Fruit fly (Drosophila melanogaster): ENCODE results near the gene CG9676.

CG9676 gene

DNA sequence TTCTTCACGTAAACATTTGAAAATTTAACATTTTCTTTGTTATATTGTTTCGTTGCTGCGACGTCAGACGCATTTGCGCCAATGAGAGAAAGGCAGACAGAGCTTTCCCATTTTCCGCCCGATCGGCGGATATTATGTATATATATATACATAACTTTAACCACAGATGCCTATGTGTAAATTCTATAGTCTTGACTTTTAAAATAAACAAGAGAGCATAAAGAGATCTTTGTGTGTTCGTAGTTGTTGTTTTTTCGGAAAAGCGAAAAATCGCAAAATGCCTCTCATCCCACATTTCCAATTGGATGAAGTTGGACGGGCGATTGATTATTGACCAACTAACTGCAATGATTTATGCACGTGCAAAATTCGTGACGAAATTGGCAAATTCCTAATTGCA, 23.3 kb downstream of the CG9676 start, which contains the start of gene CG13012:
Gene CG13012 (minus strand): TSS at position 101 of the 400 bp plus-strand sequence.
- TF ChIP-seq CG9948 (tag; optimal IDR thresholded peaks at IDR 0.05) (no peak), D1 (tag; optimal IDR thresholded peaks at IDR 0.05) (no peak), fd96Ca (GFP tag; IDR thresholded peaks at IDR 0.05) (no peak)

- TF ChIP-seq CG13204 (GFP tag; optimal IDR thresholded peaks at IDR 0.05) (no peak), CG8159 (tag; optimal IDR thresholded peaks at IDR 0.05) (no peak), CG14655 (GFP tag; optimal IDR thresholded peaks at IDR 0.05) (no peak), Pif1B (GFP tag; optimal IDR thresholded peaks at IDR 0.05) (no peak), CG4496 (GFP tag; IDR thresholded peaks at IDR 0.05) (no peak), fd96Ca (GFP tag; IDR thresholded peaks at IDR 0.05) (no peak), CG17806 (tag; optimal IDR thresholded peaks at IDR 0.05) (no peak), CG12605 (GFP tag; IDR thresholded peaks at IDR 0.05) (no peak), CG15710 (tag; optimal IDR thresholded peaks at IDR 0.05) (no peak), rn (GFP tag; IDR thresholded peaks at IDR 0.05) (no peak), EcR (GFP tag; optimal IDR thresholded peaks at IDR 0.05) (no peak), CG10348 (GFP tag; IDR thresholded peaks at IDR 0.05) (no peak), CG8301 (tag; optimal IDR thresholded peaks at IDR 0.05) (no peak), gl (tag; optimal IDR thresholded peaks at IDR 0.05) (no peak), D1 (tag; optimal IDR thresholded peaks at IDR 0.05) (no peak), CG32121 (GFP tag; IDR thresholded peaks at IDR 0.05) (no peak), Pif1A (GFP tag; optimal IDR thresholded peaks at IDR 0.05) (no peak), Snoo (tag; optimal IDR thresholded peaks at IDR 0.05) (no peak), CG34367 (tag; optimal IDR thresholded peaks at IDR 0.05) (no peak), CG9948 (tag; optimal IDR thresholded peaks at IDR 0.05) (no peak)
Observed at dm6 chrX:16674538-16674937, 25.4 kb downstream of the CG9676 start.

DNA sequence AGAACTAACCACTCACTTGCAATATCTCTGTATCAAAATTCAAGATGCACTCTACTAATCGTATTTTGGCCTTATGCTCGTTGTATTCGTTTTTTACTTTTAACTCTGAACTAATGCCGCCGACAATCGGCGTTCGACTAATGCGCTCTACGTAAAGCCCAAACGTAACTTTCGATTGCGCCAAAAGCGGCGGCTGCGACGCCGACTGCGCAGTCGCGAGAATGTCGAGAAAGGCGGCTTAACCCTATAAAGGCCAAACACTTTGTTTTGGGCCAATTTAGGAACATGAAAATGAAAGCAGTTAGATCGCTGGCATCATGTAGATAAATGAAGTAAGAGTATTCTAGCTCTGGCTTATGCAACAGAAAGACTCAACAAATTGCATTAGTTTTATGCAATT, 27.1 kb downstream of the CG9676 start:
- TF ChIP-seq CG8301 (tag; optimal IDR thresholded peaks at IDR 0.05) = no peak
- TF ChIP-seq gl (tag; optimal IDR thresholded peaks at IDR 0.05) = no peak
- no peak for TF ChIP-seq CG8159 (tag; optimal IDR thresholded peaks at IDR 0.05)
- TF ChIP-seq CG12605 (GFP tag; IDR thresholded peaks at IDR 0.05) = no peak
- TF ChIP-seq CG32121 (GFP tag; IDR thresholded peaks at IDR 0.05) = no peak
- no peak for TF ChIP-seq Snoo (tag; optimal IDR thresholded peaks at IDR 0.05)
- no peak for TF ChIP-seq EcR (GFP tag; optimal IDR thresholded peaks at IDR 0.05)
- TF ChIP-seq CG14655 (GFP tag; optimal IDR thresholded peaks at IDR 0.05) = no peak
- TF ChIP-seq CG9948 (tag; optimal IDR thresholded peaks at IDR 0.05) = no peak
- TF ChIP-seq CG15710 (tag; optimal IDR thresholded peaks at IDR 0.05) = no peak
- TF ChIP-seq Pif1B (GFP tag; optimal IDR thresholded peaks at IDR 0.05) = no peak
- TF ChIP-seq CG4496 (GFP tag; IDR thresholded peaks at IDR 0.05) = no peak

DNA sequence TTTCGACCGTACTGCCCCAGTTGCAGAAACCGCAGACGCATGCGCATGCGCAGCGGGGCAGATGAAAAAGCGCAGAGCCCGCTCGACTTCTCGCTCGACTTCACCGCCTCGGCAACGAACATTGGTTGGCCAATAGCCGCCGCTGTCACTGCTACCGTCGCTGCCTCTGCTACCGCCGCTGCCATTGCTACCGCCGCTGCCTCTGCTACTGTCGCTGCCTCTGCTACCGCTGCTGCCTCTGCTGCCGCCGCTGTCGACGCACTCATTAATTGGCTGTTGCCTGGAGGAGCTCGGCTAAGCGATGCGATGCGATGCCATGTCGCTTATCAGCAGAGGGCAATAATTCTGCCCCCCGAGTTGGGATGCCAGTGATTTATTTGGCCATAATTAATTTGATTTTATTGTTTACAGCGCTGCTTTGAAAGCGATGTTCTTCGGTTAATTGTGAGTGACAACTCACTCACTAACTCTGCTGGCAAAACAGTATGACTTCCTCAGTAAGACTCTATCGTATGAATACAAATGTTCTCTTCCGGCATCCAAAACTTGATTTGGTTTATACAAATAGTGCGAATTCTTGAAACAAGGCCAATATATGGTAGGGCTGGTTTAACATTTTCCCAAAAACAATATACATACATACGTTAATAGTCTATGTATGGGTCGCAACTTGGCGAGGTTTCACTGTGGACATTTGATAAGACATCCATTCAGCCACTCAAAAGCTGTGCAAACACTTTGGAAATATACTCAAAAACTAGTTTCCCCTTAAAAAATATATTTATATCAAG, 29.1 kb downstream of the CG9676 start:
- TF ChIP-seq Pif1A (GFP tag; optimal IDR thresholded peaks at IDR 0.05) (no peak), CG32121 (GFP tag; IDR thresholded peaks at IDR 0.05) (no peak), CG4496 (GFP tag; IDR thresholded peaks at IDR 0.05) (peak; percentile 49; the same call in 1 of the 3 replicates), gl (tag; optimal IDR thresholded peaks at IDR 0.05) (no peak), CG13204 (GFP tag; optimal IDR thresholded peaks at IDR 0.05) (peak; percentile 75), CG14655 (GFP tag; optimal IDR thresholded peaks at IDR 0.05) (peak; percentile 7)

DNA sequence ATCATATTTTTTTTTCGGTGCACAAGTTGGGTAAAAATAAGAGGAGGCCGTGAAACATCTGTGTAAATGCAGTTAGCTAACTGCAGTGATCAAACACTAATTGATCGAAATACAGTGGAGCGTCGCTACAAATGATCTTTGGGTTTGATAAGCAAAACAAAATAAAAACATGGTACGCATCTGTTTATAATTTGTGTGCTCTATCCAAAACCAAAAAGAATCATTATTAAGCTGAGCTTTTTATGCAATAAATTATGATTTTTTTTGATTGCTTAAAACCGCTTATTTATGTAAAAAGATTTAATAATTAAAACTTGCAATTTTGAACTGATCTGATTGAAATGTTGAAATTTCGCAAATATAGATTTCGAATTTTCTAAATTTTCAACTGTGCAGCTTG, 29.7 kb downstream of the CG9676 start:
- peak; percentile 5 for TF ChIP-seq Pif1A (GFP tag; optimal IDR thresholded peaks at IDR 0.05)
- TF ChIP-seq CG4496 (GFP tag; IDR thresholded peaks at IDR 0.05) = no peak
- TF ChIP-seq fd96Ca (GFP tag; IDR thresholded peaks at IDR 0.05) = no peak
- TF ChIP-seq CG15710 (tag; optimal IDR thresholded peaks at IDR 0.05) = no peak

dm6 chrX:16669849-16670248, 30.1 kb downstream of the CG9676 start:
- TF ChIP-seq Pif1B (GFP tag; optimal IDR thresholded peaks at IDR 0.05) = no peak
- TF ChIP-seq CG4496 (GFP tag; IDR thresholded peaks at IDR 0.05) = 0 out of 3 replicates have a peak, but pooled peaks have one; percentile 49

DNA sequence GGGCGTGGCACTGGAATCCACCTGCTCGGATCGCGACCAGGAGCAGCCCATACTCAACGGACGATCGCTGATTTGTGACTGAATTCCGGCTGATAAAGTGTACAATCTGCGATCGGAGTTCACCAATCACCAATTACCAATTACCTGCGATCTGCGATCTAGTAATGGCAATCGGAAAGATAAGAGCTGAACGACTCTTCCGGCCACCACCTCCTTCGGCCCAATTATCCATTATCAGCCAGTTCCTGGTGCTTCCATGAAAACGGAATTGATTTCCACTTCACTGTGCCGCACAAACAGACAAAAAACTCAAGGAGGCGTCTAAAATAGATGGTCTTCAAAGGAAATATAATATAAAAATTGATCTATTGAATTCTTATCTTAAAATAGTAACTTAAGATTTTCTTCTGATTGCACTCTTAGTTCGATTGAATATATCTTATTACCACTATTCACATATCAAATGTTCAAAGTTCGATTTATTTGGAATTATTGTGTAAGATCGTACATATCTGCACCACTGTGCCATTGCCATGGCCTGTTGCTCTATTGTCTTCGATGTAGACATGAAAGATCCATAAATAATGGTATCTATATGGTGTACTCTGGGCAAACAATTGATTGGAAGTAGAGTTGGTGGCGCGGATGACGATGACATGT, 35.4 kb downstream of the CG9676 start, which contains the start of gene CG15865:
Gene CG15865 (minus strand): TSS at position 51 of the 660 bp plus-strand sequence.
- TF ChIP-seq Pif1B (GFP tag; optimal IDR thresholded peaks at IDR 0.05) (no peak), CG14655 (GFP tag; optimal IDR thresholded peaks at IDR 0.05) (no peak), CG15710 (tag; optimal IDR thresholded peaks at IDR 0.05) (peak; percentile 17), CG8159 (tag; optimal IDR thresholded peaks at IDR 0.05) (peak; percentile 7), Pif1A (GFP tag; optimal IDR thresholded peaks at IDR 0.05) (no peak)

Measured in whole organism, pupa.